Worm (Caenorhabditis elegans): ENCODE data around the gene T19C9.10.

- TF ChIP-seq dao-5 (tag; optimal IDR thresholded peaks at IDR 0.05) (no peak), him-1 (tag; optimal IDR thresholded peaks at IDR 0.05) (no peak)
Observed at ce11 chrV:17273249-17273648, 36.9 kb downstream of the T19C9.10 start, which contains the start of gene K10G4.10.

Data from whole organism, L4/young adult.